Fruit fly (Drosophila melanogaster): ENCODE measurements around the gene FoxK.

Gene FoxK

dm6 chr3L:11120419-11120958, at the start of gene FoxK, which contains the start of gene mRpL2 (continued):
- TF ChIP-seq NC2α (GFP tag; optimal IDR thresholded peaks at IDR 0.05) (no peak), HmgD (GFP tag; optimal IDR thresholded peaks at IDR 0.05) (peak; percentile 63), CG11247 (GFP tag; IDR thresholded peaks at IDR 0.05) (no peak), CG7963 (GFP tag; IDR thresholded peaks at IDR 0.05; ENCODE audit: partially characterized antibody) (no peak), Ets97D (GFP tag; optimal IDR thresholded peaks at IDR 0.05) (peak; percentile 55), CG7556 (GFP tag; optimal IDR thresholded peaks at IDR 0.05) (no peak), zfh1 (GFP tag; IDR thresholded peaks at IDR 0.05) (peak; percentile 31; the same call in 1 of the 3 replicates), CG14441 (GFP tag; IDR thresholded peaks at IDR 0.05) (no peak), D19B (GFP tag; optimal IDR thresholded peaks at IDR 0.05) (no peak), Deaf1 (tag; optimal IDR thresholded peaks at IDR 0.05) (no peak), trem (tag; optimal IDR thresholded peaks at IDR 0.05) (peak; percentile 63), CG2889 (GFP tag; IDR thresholded peaks at IDR 0.05) (no peak), CkIIα-i1 (GFP tag; IDR thresholded peaks at IDR 0.05) (no peak), amos (GFP tag; IDR thresholded peaks at IDR 0.05; ENCODE audit: partially characterized antibody) (peak; percentile 49; the same call in 1 of the 2 replicates), Dref (GFP tag; IDR thresholded peaks at IDR 0.05) (peak; percentile 44), CG31224 (GFP tag; IDR thresholded peaks at IDR 0.05) (no peak), BtbVII (GFP tag; optimal IDR thresholded peaks at IDR 0.05) (no peak), row (GFP tag; IDR thresholded peaks at IDR 0.05) (peak; percentile 20; the same call in 1 of the 3 replicates), ro (GFP tag; IDR thresholded peaks at IDR 0.05) (no peak), Oli (tag; optimal IDR thresholded peaks at IDR 0.05) (no peak), Bdp1 (GFP tag; optimal IDR thresholded peaks at IDR 0.05) (no peak), sens-2 (GFP tag; IDR thresholded peaks at IDR 0.05) (no peak), usp (GFP tag; optimal IDR thresholded peaks at IDR 0.05) (no peak), CoRest (tag; optimal IDR thresholded peaks at IDR 0.05) (no peak), rib (GFP tag; IDR thresholded peaks at IDR 0.05) (0 out of 2 replicates have a peak, but pooled peaks have one; percentile 10), Pdp1 (GFP tag; optimal IDR thresholded peaks at IDR 0.05) (peak in 1 of 2 experiments; percentile 72)

dm6 chr3L:11169299-11170181, 49.0 kb upstream of the FoxK start, which contains the start of the genes wls and Adck5:
Gene wls (minus strand): TSS chr3L:11169625.
Gene Adck5 (plus strand): TSS chr3L:11169817.
- TF ChIP-seq CG4360 (GFP tag; IDR thresholded peaks at IDR 0.05), result no peak
- TF ChIP-seq CG3281 (GFP tag; optimal IDR thresholded peaks at IDR 0.05), result no peak
- no peak for TF ChIP-seq z (GFP tag; IDR thresholded peaks at IDR 0.05)
- TF ChIP-seq CkIIα-i1 (GFP tag; IDR thresholded peaks at IDR 0.05), result no peak
- TF ChIP-seq CG18011 (GFP tag; optimal IDR thresholded peaks at IDR 0.05), result peak; percentile 27
- TF ChIP-seq croc (GFP tag; conservative IDR thresholded peaks at IDR 0.05), result no peak
- TF ChIP-seq CG4282 (GFP tag; optimal IDR thresholded peaks at IDR 0.05), result no peak
- TF ChIP-seq CG12744 (GFP tag; optimal IDR thresholded peaks at IDR 0.05), result peak; percentile 59
- no peak for TF ChIP-seq CG9215 (GFP tag; IDR thresholded peaks at IDR 0.05)
- TF ChIP-seq gfzf (GFP tag; optimal IDR thresholded peaks at IDR 0.05), result peak; percentile 83
- no peak for TF ChIP-seq Optix (GFP tag; IDR thresholded peaks at IDR 0.05)
- peak; percentile 45 for TF ChIP-seq CG4707 (GFP tag; optimal IDR thresholded peaks at IDR 0.05)
- peak; percentile 60 for TF ChIP-seq CoRest (tag; optimal IDR thresholded peaks at IDR 0.05)
- TF ChIP-seq sob (GFP tag; IDR thresholded peaks at IDR 0.05), result peak; percentile 55; the same call in 1 of the 2 replicates
- no peak for TF ChIP-seq jing (GFP tag; optimal IDR thresholded peaks at IDR 0.05)
- no peak for TF ChIP-seq Sry-β (GFP tag; optimal IDR thresholded peaks at IDR 0.05)
- TF ChIP-seq CG11247 (GFP tag; IDR thresholded peaks at IDR 0.05), result 0 out of 2 replicates have a peak, but pooled peaks have one; percentile 32
- peak; percentile 45 for TF ChIP-seq nmo (GFP tag; optimal IDR thresholded peaks at IDR 0.05)
- TF ChIP-seq CG8924 (tag; optimal IDR thresholded peaks at IDR 0.05), result peak; percentile 17
- peak; percentile 81 for TF ChIP-seq CG14710 (tag; optimal IDR thresholded peaks at IDR 0.05)
- TF ChIP-seq Camta (GFP tag; optimal IDR thresholded peaks at IDR 0.05), result peak; percentile 59
- peak; percentile 61 for TF ChIP-seq CG18599 (GFP tag; optimal IDR thresholded peaks at IDR 0.05)
- peak; percentile 18 for TF ChIP-seq bab2 (GFP tag; optimal IDR thresholded peaks at IDR 0.05)
- peak; percentile 46 for TF ChIP-seq CG12299 (tag; optimal IDR thresholded peaks at IDR 0.05)
- TF ChIP-seq CG34224 (GFP tag; IDR thresholded peaks at IDR 0.05; ENCODE audit: partially characterized antibody), result 0 out of 3 replicates have a peak, but pooled peaks have one; percentile 23
